Fruit fly (Drosophila melanogaster) whole organism, pupa: ENCODE results near the gene comm.
A peak's percentile ranks its signal among the peaks of the same experiment; 100 is the strongest.

ENCODE experiments used
- CG10348 ChIP-seq: fragments of 200-800 bp; sonication (Bioruptor generic); IDR thresholded peaks from 2 replicates; pipeline ENCODE4 v1.3.6; 2022; ENCODE audit warnings: missing biosample characterization, missing genetic modification characterization
- CG12605 ChIP-seq: fragments of 200-800 bp; sonication (Bioruptor generic); IDR thresholded peaks from 2 replicates; pipeline ENCODE4 v1.3.6; 2022; ENCODE audit warnings: missing biosample characterization, missing genetic modification characterization
- CG13204 ChIP-seq: fragments of 200-800 bp; sonication (Bioruptor generic); optimal IDR thresholded peaks from 2 replicates; lab custom pipeline; 2018; ENCODE audit warnings: missing biosample characterization, mild to moderate bottlenecking, missing genetic modification characterization, moderate library complexity
- CG14655 ChIP-seq: fragments of 200-800 bp; sonication (Bioruptor generic); optimal IDR thresholded peaks from 3 replicates; lab custom pipeline; 2017; ENCODE audit warnings: mild to moderate bottlenecking, missing biosample characterization, missing genetic modification reagents, missing genetic modification characterization
- CG15710 ChIP-seq: fragments of 200-800 bp; sonication (Bioruptor generic); optimal IDR thresholded peaks from 2 replicates; lab custom pipeline; 2018; ENCODE audit warnings: missing biosample characterization, mild to moderate bottlenecking, missing genetic modification characterization, moderate library complexity
- CG17806 ChIP-seq: fragments of 200-800 bp; sonication (Bioruptor generic); optimal IDR thresholded peaks from 2 replicates; lab custom pipeline; 2018; ENCODE audit warnings: missing biosample characterization, mild to moderate bottlenecking, missing genetic modification characterization, moderate library complexity
- CG32121 ChIP-seq: fragments of 200-800 bp; sonication (Bioruptor generic); IDR thresholded peaks from 2 replicates; pipeline ENCODE4 v1.3.6; 2022; ENCODE audit warnings: missing biosample characterization, missing genetic modification characterization
- CG34367 ChIP-seq: fragments of 200-800 bp; sonication (Bioruptor generic); optimal IDR thresholded peaks from 2 replicates; lab custom pipeline; 2018; ENCODE audit warnings: missing biosample characterization, mild to moderate bottlenecking, missing genetic modification characterization
- CG4496 ChIP-seq: fragments of 200-800 bp; sonication (Bioruptor generic); IDR thresholded peaks from 3 replicates; pipeline ENCODE4 v1.3.6; 2022; ENCODE audit warnings: missing biosample characterization, missing genetic modification characterization
- CG8159 ChIP-seq: fragments of 200-800 bp; sonication (Bioruptor generic); optimal IDR thresholded peaks from 3 replicates; lab custom pipeline; 2018; ENCODE audit warnings: missing biosample characterization, mild to moderate bottlenecking, missing genetic modification characterization, moderate library complexity
- CG8301 ChIP-seq: fragments of 200-800 bp; sonication (Bioruptor generic); optimal IDR thresholded peaks from 2 replicates; lab custom pipeline; 2018; ENCODE audit warnings: missing biosample characterization, mild to moderate bottlenecking, missing genetic modification characterization
- CG9948 ChIP-seq: fragments of 200-800 bp; sonication (Bioruptor generic); optimal IDR thresholded peaks from 2 replicates; lab custom pipeline; 2018; ENCODE audit warnings: missing biosample characterization, mild to moderate bottlenecking, missing genetic modification characterization, moderate library complexity
- D1 ChIP-seq: fragments of 200-800 bp; sonication (Bioruptor generic); optimal IDR thresholded peaks from 2 replicates; lab custom pipeline; 2018; ENCODE audit warnings: missing biosample characterization, mild to moderate bottlenecking, missing genetic modification characterization, moderate library complexity
- EcR ChIP-seq: fragments of 200-800 bp; sonication (Bioruptor generic); optimal IDR thresholded peaks from 3 replicates; lab custom pipeline; 2019; ENCODE audit warnings: missing biosample characterization, missing genetic modification characterization, mild to moderate bottlenecking, moderate library complexity, missing genetic modification reagents
- Ets98B ChIP-seq: fragments of 200-800 bp; sonication (Bioruptor generic); IDR thresholded peaks from 2 replicates; pipeline ENCODE4 v1.3.6; 2022; ENCODE audit warnings: missing biosample characterization, missing genetic modification characterization
- Pif1A ChIP-seq: fragments of 200-800 bp; sonication (Bioruptor generic); optimal IDR thresholded peaks from 3 replicates; lab custom pipeline; 2016; ENCODE audit warnings: missing biosample characterization, missing genetic modification characterization
- Pif1B ChIP-seq: fragments of 200-800 bp; sonication (Bioruptor generic); optimal IDR thresholded peaks from 3 replicates; lab custom pipeline; 2016; ENCODE audit warnings: missing biosample characterization, missing genetic modification characterization
- Snoo ChIP-seq: fragments of 200-800 bp; sonication (Bioruptor generic); optimal IDR thresholded peaks from 3 replicates; lab custom pipeline; 2017; ENCODE audit warnings: missing biosample characterization, mild to moderate bottlenecking, missing genetic modification characterization, inconsistent platforms
- fd96Ca ChIP-seq: fragments of 200-800 bp; sonication (Bioruptor generic); IDR thresholded peaks from 3 replicates; pipeline ENCODE4 v1.3.6; 2022; ENCODE audit warnings: missing biosample characterization, missing genetic modification characterization
- gl ChIP-seq: fragments of 200-800 bp; sonication (Bioruptor generic); optimal IDR thresholded peaks from 2 replicates; lab custom pipeline; 2018; ENCODE audit warnings: missing biosample characterization, mild to moderate bottlenecking, missing genetic modification characterization
- rn ChIP-seq: fragments of 200-800 bp; sonication (Bioruptor generic); IDR thresholded peaks from 2 replicates; pipeline ENCODE4 v1.3.6; 2022; ENCODE audit warnings: missing biosample characterization, missing genetic modification characterization

comm gene

DNA sequence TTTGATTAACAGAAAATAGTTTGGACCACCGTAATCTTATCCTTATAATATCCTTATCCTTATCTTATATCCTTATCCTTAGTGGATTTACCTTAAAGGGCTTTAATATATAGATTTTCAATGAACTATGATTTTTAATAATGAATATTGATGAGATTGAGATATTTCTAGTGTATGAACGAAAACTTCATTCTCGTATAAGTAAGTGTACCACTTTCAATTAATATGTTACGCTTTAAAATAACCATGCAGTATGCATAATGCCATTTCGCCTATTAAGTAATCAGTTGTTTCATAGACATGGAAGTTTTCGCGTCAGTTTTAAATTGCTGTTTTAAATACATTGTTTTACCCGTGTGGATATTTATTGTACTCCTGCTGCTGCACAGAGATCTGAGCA lies 48.8 kb downstream of the comm start, which contains the start of gene CG7304:
CG7304 (plus strand) TSS at position 301 of the 400 bp plus-strand sequence.
- no peak for TF ChIP-seq CG12605
- no peak for TF ChIP-seq CG8301 (tag; lab: Kevin White, UChicago)
- TF ChIP-seq CG15710: no peak
- no peak for TF ChIP-seq fd96Ca (GFP tag; lab: Robert Waterston, UW)
- no peak for TF ChIP-seq gl
- TF ChIP-seq CG14655 (GFP tag; lab: Kevin White, UChicago): no peak
- no peak for TF ChIP-seq rn (GFP tag; lab: Robert Waterston, UW)
- no peak for TF ChIP-seq Pif1B (GFP tag; lab: Kevin White, UChicago)
- no peak for TF ChIP-seq CG17806 (tag; lab: Kevin White, UChicago)
- TF ChIP-seq CG13204 (GFP tag; lab: Kevin White, UChicago): no peak
- TF ChIP-seq D1: no peak
- TF ChIP-seq Snoo (tag; lab: Kevin White, UChicago): no peak
- no peak for TF ChIP-seq EcR (GFP tag; lab: Kevin White, UChicago)

- TF ChIP-seq CG9948 (no peak), CG10348 (no peak), CG8301 (tag; lab: Kevin White, UChicago) (no peak), D1 (no peak)
Observed at dm6 chr3L:15678284-15678683, 49.9 kb downstream of the comm start.

- TF ChIP-seq rn (GFP tag; lab: Robert Waterston, UW) (no peak), CG32121 (no peak), EcR (GFP tag; lab: Kevin White, UChicago) (no peak), CG9948 (peak; percentile 20), CG8301 (tag; lab: Kevin White, UChicago) (no peak), CG12605 (no peak), Ets98B (GFP tag; lab: Robert Waterston, UW) (no peak), Snoo (tag; lab: Kevin White, UChicago) (no peak), CG10348 (no peak), CG13204 (GFP tag; lab: Kevin White, UChicago) (no peak), D1 (no peak), Pif1A (GFP tag; lab: Kevin White, UChicago) (no peak), gl (no peak), CG15710 (no peak), CG17806 (tag; lab: Kevin White, UChicago) (no peak), CG34367 (tag; lab: Kevin White, UChicago) (no peak), CG14655 (GFP tag; lab: Kevin White, UChicago) (peak; percentile 1), Pif1B (GFP tag; lab: Kevin White, UChicago) (no peak), CG4496 (GFP tag; lab: Robert Waterston, UW) (no peak), fd96Ca (GFP tag; lab: Robert Waterston, UW) (no peak), CG8159 (tag; lab: Kevin White, UChicago) (peak; percentile 5)
Observed at dm6 chr3L:15677662-15678061, 50.6 kb downstream of the comm start.

- TF ChIP-seq gl (no peak), CG34367 (tag; lab: Kevin White, UChicago) (no peak), CG14655 (GFP tag; lab: Kevin White, UChicago) (peak; percentile 65), CG8301 (tag; lab: Kevin White, UChicago) (peak; percentile 37), Ets98B (GFP tag; lab: Robert Waterston, UW) (0 out of 2 replicates have a peak, but pooled peaks have one; percentile 14), CG9948 (peak; percentile 23)
Observed at dm6 chr3L:15675111-15675510, 53.1 kb downstream of the comm start.

dm6 chr3L:15672800-15673199 lies 55.4 kb downstream of the comm start:
- TF ChIP-seq CG15710 (no peak), CG14655 (GFP tag; lab: Kevin White, UChicago) (peak; percentile 14), CG9948 (peak; percentile 3), EcR (GFP tag; lab: Kevin White, UChicago) (no peak)
